Worm (Caenorhabditis elegans): ENCODE measurements around the gene klc-1.

The klc-1 gene

ce11 chrIV:11109771-11110170 lies 26.2 kb downstream of the klc-1 start, which contains the start of gene pigk-1 (continued):
- TF ChIP-seq T26A8.4 (GFP tag; IDR thresholded peaks at IDR 0.05) (no peak), hif-1 (tag; optimal IDR thresholded peaks at IDR 0.05) (no peak), F49E8.2 (tag; optimal IDR thresholded peaks at IDR 0.05; ENCODE audit: borderline replicate concordance) (peak; percentile 58), T20F7.1 (GFP tag; optimal IDR thresholded peaks at IDR 0.05) (no peak), daf-8 (GFP tag; IDR thresholded peaks at IDR 0.05) (no peak), hlh-11 (tag; optimal IDR thresholded peaks at IDR 0.05) (no peak), cey-2 (tag; optimal IDR thresholded peaks at IDR 0.05; ENCODE audit: borderline replicate concordance, insufficient read depth) (no peak), Y48G9A.11 (GFP tag; IDR thresholded peaks at IDR 0.05) (peak; percentile 41; the same call in 1 of the 2 replicates), nhr-42 (GFP tag; IDR thresholded peaks at IDR 0.05) (no peak), vab-7 (GFP tag; IDR thresholded peaks at IDR 0.05) (no peak), F44E2.7 (GFP tag; IDR thresholded peaks at IDR 0.05) (no peak), ceh-32 (tag; optimal IDR thresholded peaks at IDR 0.05; ENCODE audit: poor library complexity) (no peak), saeg-2 (GFP tag; IDR thresholded peaks at IDR 0.05) (no peak), fos-1 (tag; optimal IDR thresholded peaks at IDR 0.05) (no peak), ZK546.5 (tag; optimal IDR thresholded peaks at IDR 0.05) (peak in 1 of 2 experiments; percentile 27), lin-38 (GFP tag; IDR thresholded peaks at IDR 0.05) (peak; percentile 52), nhr-237 (tag; optimal IDR thresholded peaks at IDR 0.05) (no peak), rbr-2 (tag; optimal IDR thresholded peaks at IDR 0.05) (no peak), nhr-28 (tag; optimal IDR thresholded peaks at IDR 0.05) (no peak), daf-19 (GFP tag; conservative IDR thresholded peaks at IDR 0.05) (0 out of 2 replicates have a peak, but pooled peaks have one; percentile 41), lin-39 (tag; optimal IDR thresholded peaks at IDR 0.05) (no peak), ama-1 (optimal IDR thresholded peaks at IDR 0.05) (peak; percentile 65), nhr-77 (tag; optimal IDR thresholded peaks at IDR 0.05) (no peak), snpc-4 (tag; optimal IDR thresholded peaks at IDR 0.05) (no peak), madf-9 (GFP tag; conservative IDR thresholded peaks at IDR 0.05) (0 out of 2 replicates have a peak, but pooled peaks have one; percentile 17), mes-2 (tag; optimal IDR thresholded peaks at IDR 0.05; ENCODE audit: poor library complexity, severe bottlenecking) (no peak), zip-2 (tag; optimal IDR thresholded peaks at IDR 0.05) (no peak), mdl-1 (tag; optimal IDR thresholded peaks at IDR 0.05) (no peak), lin-15B (tag; optimal IDR thresholded peaks at IDR 0.05) (no peak), F10B5.3 (tag; optimal IDR thresholded peaks at IDR 0.05) (no peak), ZK337.2 (GFP tag; IDR thresholded peaks at IDR 0.05) (no peak)

DNA sequence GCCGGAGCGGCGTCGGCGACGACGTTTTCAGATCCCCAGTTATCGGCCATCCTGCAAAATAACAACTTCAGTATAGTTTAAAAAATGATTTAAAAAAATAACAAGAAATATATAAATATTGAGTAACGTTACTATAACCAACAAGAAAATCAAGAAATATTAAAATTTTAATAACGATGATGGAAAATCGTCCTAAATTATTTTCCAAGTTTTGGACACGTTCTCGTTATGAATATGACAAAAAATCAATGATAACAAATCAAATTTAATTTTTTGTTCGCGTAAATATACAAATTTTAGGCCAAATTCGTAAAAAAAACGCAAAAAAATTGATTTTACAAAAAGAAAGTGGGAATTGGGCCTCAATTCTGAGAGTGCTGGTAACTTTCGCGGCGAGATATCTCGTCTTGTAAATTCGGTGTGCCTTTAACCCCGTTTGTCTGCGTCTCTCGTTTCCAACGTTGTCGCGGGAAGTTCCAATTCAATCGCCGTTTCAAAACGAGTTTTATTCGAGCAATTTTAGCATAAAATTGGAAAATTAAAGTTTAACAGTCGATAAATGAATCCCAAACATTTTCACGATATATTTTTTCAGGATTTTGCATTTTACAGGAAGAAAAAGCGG lies 27.6 kb downstream of the klc-1 start, which contains the start of gene rps-5:
Gene rps-5, minus strand, starts transcription at position 51 of the 625 bp plus-strand sequence.
- TF ChIP-seq ztf-11 (tag; optimal IDR thresholded peaks at IDR 0.05) (no peak), daf-19 (GFP tag; conservative IDR thresholded peaks at IDR 0.05) (no peak), rbr-2 (tag; optimal IDR thresholded peaks at IDR 0.05) (no peak), lim-7 (GFP tag; IDR thresholded peaks at IDR 0.05) (no peak), T26A8.4 (GFP tag; IDR thresholded peaks at IDR 0.05) (no peak), F44E2.7 (GFP tag; IDR thresholded peaks at IDR 0.05) (no peak), nhr-76 (tag; optimal IDR thresholded peaks at IDR 0.05) (no peak), hmg-1.1 (GFP tag; IDR thresholded peaks at IDR 0.05) (0 out of 2 replicates have a peak, but pooled peaks have one; percentile 55), attf-4 (tag; optimal IDR thresholded peaks at IDR 0.05) (no peak), gei-8 (GFP tag; optimal IDR thresholded peaks at IDR 0.05) (no peak), lin-13 (GFP tag; optimal IDR thresholded peaks at IDR 0.05) (no peak), ZK546.5 (tag; optimal IDR thresholded peaks at IDR 0.05) (no peak), madf-5 (GFP tag; IDR thresholded peaks at IDR 0.05) (no peak), Y105C5A.15 (GFP tag; IDR thresholded peaks at IDR 0.05) (no peak), snpc-1.2 (GFP tag; IDR thresholded peaks at IDR 0.05) (peak; percentile 50; the same call in 1 of the 2 replicates), spr-1 (tag; optimal IDR thresholded peaks at IDR 0.05) (no peak), aha-1 (tag) (no peak), aly-2 (tag; optimal IDR thresholded peaks at IDR 0.05) (no peak), dve-1 (tag; optimal IDR thresholded peaks at IDR 0.05; ENCODE audit: insufficient read depth) (peak; percentile 46), F49E8.2 (tag; optimal IDR thresholded peaks at IDR 0.05; ENCODE audit: borderline replicate concordance) (no peak), ceh-62 (tag; optimal IDR thresholded peaks at IDR 0.05) (no peak), snpc-4 (tag; optimal IDR thresholded peaks at IDR 0.05) (no peak), hlh-11 (tag; optimal IDR thresholded peaks at IDR 0.05) (peak; percentile 32), tra-1 (GFP tag; IDR thresholded peaks at IDR 0.05) (no peak), ceh-20 (GFP tag; IDR thresholded peaks at IDR 0.05) (no peak), unc-62 (GFP tag; optimal IDR thresholded peaks at IDR 0.05 in 1 of 2) (peak in 1 of 2 experiments; percentile 87), unc-62 (tag; optimal IDR thresholded peaks at IDR 0.05) (no peak)
